Fruit fly (Drosophila melanogaster): ENCODE data around the gene Rpn12.
A peak's percentile ranks its signal among the peaks of the same experiment; 100 is the strongest.

Rpn12 gene

dm6 chr3L:16609120-16609519, 26.3 kb downstream of the Rpn12 start, which contains the start of gene CG4098:
Gene CG4098, minus strand, starts transcription at chr3L:16609347.
- TF ChIP-seq CG8301 (tag; optimal IDR thresholded peaks at IDR 0.05), result peak; percentile 14
- TF ChIP-seq CG12605 (GFP tag; IDR thresholded peaks at IDR 0.05), result peak; percentile 67
- TF ChIP-seq CG9948 (tag; optimal IDR thresholded peaks at IDR 0.05), result no peak
- TF ChIP-seq CG10348 (GFP tag; IDR thresholded peaks at IDR 0.05), result no peak
- peak; percentile 47 for TF ChIP-seq Pif1A (GFP tag; optimal IDR thresholded peaks at IDR 0.05)
- TF ChIP-seq CG4496 (GFP tag; IDR thresholded peaks at IDR 0.05), result peak; percentile 84
- TF ChIP-seq fd96Ca (GFP tag; IDR thresholded peaks at IDR 0.05), result peak; percentile 83
- TF ChIP-seq CG17806 (tag; optimal IDR thresholded peaks at IDR 0.05), result peak; percentile 42
- no peak for TF ChIP-seq D1 (tag; optimal IDR thresholded peaks at IDR 0.05)
- no peak for TF ChIP-seq CG13204 (GFP tag; optimal IDR thresholded peaks at IDR 0.05)
- peak; percentile 20 for TF ChIP-seq Pif1B (GFP tag; optimal IDR thresholded peaks at IDR 0.05)
- peak; percentile 30 for TF ChIP-seq CG8159 (tag; optimal IDR thresholded peaks at IDR 0.05)
- TF ChIP-seq gl (tag; optimal IDR thresholded peaks at IDR 0.05), result no peak
- peak; percentile 83 for TF ChIP-seq Ets98B (GFP tag; IDR thresholded peaks at IDR 0.05)
- peak; percentile 47 for TF ChIP-seq CG15710 (tag; optimal IDR thresholded peaks at IDR 0.05)
- peak; percentile 27 for TF ChIP-seq CG14655 (GFP tag; optimal IDR thresholded peaks at IDR 0.05)
- peak; percentile 71 for TF ChIP-seq CG32121 (GFP tag; IDR thresholded peaks at IDR 0.05)
- peak; percentile 34 for TF ChIP-seq CG34367 (tag; optimal IDR thresholded peaks at IDR 0.05)
- peak; percentile 37 for TF ChIP-seq Snoo (tag; optimal IDR thresholded peaks at IDR 0.05)
- peak; percentile 55; the same call in 1 of the 2 replicates for TF ChIP-seq rn (GFP tag; IDR thresholded peaks at IDR 0.05)
- TF ChIP-seq EcR (GFP tag; optimal IDR thresholded peaks at IDR 0.05), result no peak

- TF ChIP-seq gl (tag; optimal IDR thresholded peaks at IDR 0.05) (no peak), Pif1A (GFP tag; optimal IDR thresholded peaks at IDR 0.05) (no peak), CG4496 (GFP tag; IDR thresholded peaks at IDR 0.05) (no peak), D1 (tag; optimal IDR thresholded peaks at IDR 0.05) (no peak), fd96Ca (GFP tag; IDR thresholded peaks at IDR 0.05) (no peak), Pif1B (GFP tag; optimal IDR thresholded peaks at IDR 0.05) (no peak), rn (GFP tag; IDR thresholded peaks at IDR 0.05) (no peak), CG14655 (GFP tag; optimal IDR thresholded peaks at IDR 0.05) (no peak), CG10348 (GFP tag; IDR thresholded peaks at IDR 0.05) (no peak), CG8301 (tag; optimal IDR thresholded peaks at IDR 0.05) (no peak)
These were observed 27.4 kb downstream of the Rpn12 start, which contains the start of gene Prosbeta6 for dm6 chr3L:16610201-16610600. Gene Prosbeta6, minus strand, starts transcription at chr3L:16610418.

dm6 chr3L:16612152-16612551, 29.3 kb downstream of the Rpn12 start, which contains the start of gene CG4101:
Gene CG4101, plus strand, starts transcription at chr3L:16612486.
- TF ChIP-seq CG15710 (tag; optimal IDR thresholded peaks at IDR 0.05) (peak; percentile 79), Ets98B (GFP tag; IDR thresholded peaks at IDR 0.05) (peak; percentile 79), CG14655 (GFP tag; optimal IDR thresholded peaks at IDR 0.05) (peak; percentile 64), rn (GFP tag; IDR thresholded peaks at IDR 0.05) (no peak; the same call in none of the 2 replicates), gl (tag; optimal IDR thresholded peaks at IDR 0.05) (peak; percentile 45), CG10348 (GFP tag; IDR thresholded peaks at IDR 0.05) (0 out of 2 replicates have a peak, but pooled peaks have one; percentile 52), CG8159 (tag; optimal IDR thresholded peaks at IDR 0.05) (peak; percentile 69), D1 (tag; optimal IDR thresholded peaks at IDR 0.05) (no peak), CG13204 (GFP tag; optimal IDR thresholded peaks at IDR 0.05) (no peak), Pif1B (GFP tag; optimal IDR thresholded peaks at IDR 0.05) (peak; percentile 56), CG12605 (GFP tag; IDR thresholded peaks at IDR 0.05) (no peak), Pif1A (GFP tag; optimal IDR thresholded peaks at IDR 0.05) (peak; percentile 71), CG9948 (tag; optimal IDR thresholded peaks at IDR 0.05) (peak; percentile 50), CG4496 (GFP tag; IDR thresholded peaks at IDR 0.05) (peak; percentile 80), Snoo (tag; optimal IDR thresholded peaks at IDR 0.05) (peak; percentile 70), CG32121 (GFP tag; IDR thresholded peaks at IDR 0.05) (peak; percentile 76; the same call in 1 of the 2 replicates), CG8301 (tag; optimal IDR thresholded peaks at IDR 0.05) (peak; percentile 60), CG17806 (tag; optimal IDR thresholded peaks at IDR 0.05) (peak; percentile 69), EcR (GFP tag; optimal IDR thresholded peaks at IDR 0.05) (no peak), fd96Ca (GFP tag; IDR thresholded peaks at IDR 0.05) (peak; percentile 74), CG34367 (tag; optimal IDR thresholded peaks at IDR 0.05) (peak; percentile 59)

- TF ChIP-seq Pif1A (GFP tag; optimal IDR thresholded peaks at IDR 0.05) (no peak), CG34367 (tag; optimal IDR thresholded peaks at IDR 0.05) (no peak), fd96Ca (GFP tag; IDR thresholded peaks at IDR 0.05) (peak; percentile 21; the same call in 1 of the 3 replicates), D1 (tag; optimal IDR thresholded peaks at IDR 0.05) (no peak), gl (tag; optimal IDR thresholded peaks at IDR 0.05) (no peak), CG8301 (tag; optimal IDR thresholded peaks at IDR 0.05) (no peak), EcR (GFP tag; optimal IDR thresholded peaks at IDR 0.05) (peak; percentile 75), CG17806 (tag; optimal IDR thresholded peaks at IDR 0.05) (no peak)
These were observed 30.1 kb downstream of the Rpn12 start for dm6 chr3L:16612972-16613371.

- TF ChIP-seq CG8301 (tag; optimal IDR thresholded peaks at IDR 0.05) (no peak), CG10348 (GFP tag; IDR thresholded peaks at IDR 0.05) (no peak), Pif1B (GFP tag; optimal IDR thresholded peaks at IDR 0.05) (peak; percentile 44), Ets98B (GFP tag; IDR thresholded peaks at IDR 0.05) (peak; percentile 30; the same call in 1 of the 2 replicates), CG14655 (GFP tag; optimal IDR thresholded peaks at IDR 0.05) (no peak), CG8159 (tag; optimal IDR thresholded peaks at IDR 0.05) (no peak), CG32121 (GFP tag; IDR thresholded peaks at IDR 0.05) (0 out of 2 replicates have a peak, but pooled peaks have one; percentile 13), CG12605 (GFP tag; IDR thresholded peaks at IDR 0.05) (no peak), CG15710 (tag; optimal IDR thresholded peaks at IDR 0.05) (peak; percentile 48), CG9948 (tag; optimal IDR thresholded peaks at IDR 0.05) (no peak), fd96Ca (GFP tag; IDR thresholded peaks at IDR 0.05) (peak; percentile 30; the same call in 1 of the 3 replicates), EcR (GFP tag; optimal IDR thresholded peaks at IDR 0.05) (no peak), CG34367 (tag; optimal IDR thresholded peaks at IDR 0.05) (no peak), Snoo (tag; optimal IDR thresholded peaks at IDR 0.05) (peak; percentile 31), D1 (tag; optimal IDR thresholded peaks at IDR 0.05) (no peak), gl (tag; optimal IDR thresholded peaks at IDR 0.05) (no peak), CG4496 (GFP tag; IDR thresholded peaks at IDR 0.05) (no peak), CG17806 (tag; optimal IDR thresholded peaks at IDR 0.05) (no peak), CG13204 (GFP tag; optimal IDR thresholded peaks at IDR 0.05) (no peak)
These were observed 32.4 kb downstream of the Rpn12 start, which contains the start of gene Mo25 for dm6 chr3L:16615132-16615709. Gene Mo25, minus strand, starts transcription at chr3L:16615472.

Data from whole organism, pupa.